Fruit fly (Drosophila melanogaster) whole organism, embryonic: ENCODE measurements around the gene ssp.

Experiments
- Abd-B ChIP-seq: fragments of 200-800 bp; sonication (Bioruptor generic); optimal IDR thresholded peaks from 2 replicates; lab custom pipeline; 2018; ENCODE audit warnings: missing biosample characterization, mild to moderate bottlenecking, missing genetic modification characterization, moderate library complexity
- CG10267 ChIP-seq: fragments of 200-800 bp; sonication (Bioruptor generic); optimal IDR thresholded peaks from 2 replicates; lab custom pipeline; 2018; ENCODE audit warnings: missing biosample characterization, mild to moderate bottlenecking, missing genetic modification characterization, moderate library complexity
- CG10543 ChIP-seq: fragments of 200-800 bp; sonication (Bioruptor generic); optimal IDR thresholded peaks from 3 replicates; lab custom pipeline; 2017; ENCODE audit warnings: missing biosample characterization, mild to moderate bottlenecking, missing genetic modification characterization, moderate library complexity
- CG11247 ChIP-seq: fragments of 200-800 bp; sonication (Bioruptor generic); IDR thresholded peaks from 2 replicates; pipeline ENCODE4 v1.3.6; 2022; ENCODE audit warnings: missing biosample characterization, missing genetic modification characterization
- CG11398 ChIP-seq: fragments of 200-800 bp; sonication (Bioruptor generic); optimal IDR thresholded peaks from 2 replicates; lab custom pipeline; 2016; ENCODE audit warnings: missing biosample characterization, missing genetic modification characterization
- CG11504 ChIP-seq: fragments of 200-800 bp; sonication (Bioruptor generic); optimal IDR thresholded peaks from 3 replicates; lab custom pipeline; 2019; ENCODE audit warnings: missing biosample characterization, mild to moderate bottlenecking, missing genetic modification characterization, moderate library complexity
- CG11723 ChIP-seq: fragments of 200-800 bp; sonication (Bioruptor generic); optimal IDR thresholded peaks from 2 replicates; lab custom pipeline; 2017; ENCODE audit warnings: missing biosample characterization, mild to moderate bottlenecking, missing genetic modification characterization
- CG12104 ChIP-seq: fragments of 200-800 bp; sonication (Bioruptor generic); optimal IDR thresholded peaks from 3 replicates; lab custom pipeline; 2016; ENCODE audit warnings: missing biosample characterization, missing genetic modification characterization
- CG14050 ChIP-seq: fragments of 200-800 bp; sonication (Bioruptor generic); IDR thresholded peaks from 3 replicates; pipeline ENCODE4 v1.3.6; 2022; ENCODE audit warnings: missing biosample characterization, missing genetic modification characterization
- CG15696 ChIP-seq: fragments of 200-800 bp; sonication (Bioruptor generic); optimal IDR thresholded peaks from 2 replicates; lab custom pipeline; 2019; ENCODE audit warnings: missing biosample characterization, mild to moderate bottlenecking, missing genetic modification characterization, moderate library complexity
- CG18764 ChIP-seq: fragments of 200-800 bp; sonication (Bioruptor generic); optimal IDR thresholded peaks from 3 replicates; lab custom pipeline; 2016; ENCODE audit warnings: missing biosample characterization, missing genetic modification characterization
- CG2889 ChIP-seq: fragments of 200-800 bp; sonication (Bioruptor generic); IDR thresholded peaks from 3 replicates; pipeline ENCODE4 v1.3.6; 2022; ENCODE audit warnings: missing biosample characterization, missing genetic modification characterization
- CG6272 ChIP-seq: fragments of 200-800 bp; sonication (Bioruptor generic); IDR thresholded peaks from 2 replicates; pipeline ENCODE4 v1.3.6; 2022; ENCODE audit warnings: missing biosample characterization, missing genetic modification characterization
- CG6654 ChIP-seq: fragments of 200-800 bp; sonication (Bioruptor generic); optimal IDR thresholded peaks from 2 replicates; lab custom pipeline; 2017; ENCODE audit warnings: missing biosample characterization, mild to moderate bottlenecking, missing genetic modification characterization
- CG6813 ChIP-seq: fragments of 200-800 bp; sonication (Bioruptor generic); optimal IDR thresholded peaks from 2 replicates; lab custom pipeline; 2017; ENCODE audit warnings: missing biosample characterization, missing genetic modification characterization, mild to moderate bottlenecking, moderate library complexity, missing genetic modification reagents
- CG7271 ChIP-seq: fragments of 200-800 bp; sonication (Bioruptor generic); optimal IDR thresholded peaks from 2 replicates; lab custom pipeline; 2018; ENCODE audit warnings: missing biosample characterization, mild to moderate bottlenecking, missing genetic modification characterization, moderate library complexity
- CG7357 ChIP-seq: fragments of 200-800 bp; sonication (Bioruptor generic); IDR thresholded peaks from 3 replicates; pipeline ENCODE4 v1.3.6; 2022; ENCODE audit warnings: missing biosample characterization, missing genetic modification characterization
- CG7987 ChIP-seq: fragments of 200-800 bp; sonication (Bioruptor generic); optimal IDR thresholded peaks from 2 replicates; lab custom pipeline; 2018; ENCODE audit warnings: missing biosample characterization, mild to moderate bottlenecking, missing genetic modification characterization, moderate library complexity
- CG8924 ChIP-seq: fragments of 200-800 bp; optimal IDR thresholded peaks from 3 replicates; lab custom pipeline; 2019; ENCODE audit warnings: missing biosample characterization, mild to moderate bottlenecking, missing genetic modification characterization, moderate library complexity
- CG8944 ChIP-seq: fragments of 200-800 bp; sonication (Bioruptor generic); optimal IDR thresholded peaks from 3 replicates; lab custom pipeline; 2016; ENCODE audit warnings: missing biosample characterization, missing genetic modification characterization
- CTCF ChIP-seq: fragments of 200-800 bp; sonication (Bioruptor generic); optimal IDR thresholded peaks from 2 replicates; lab custom pipeline; 2017; ENCODE audit warnings: missing biosample characterization, mild to moderate bottlenecking, missing genetic modification characterization, moderate library complexity
- Chrac-16 ChIP-seq: fragments of 200-800 bp; sonication (Bioruptor generic); optimal IDR thresholded peaks from 3 replicates; lab custom pipeline; 2016; ENCODE audit warnings: missing biosample characterization, missing genetic modification characterization
- Ets65A ChIP-seq: fragments of 200-800 bp; sonication (Bioruptor generic); peaks from one replicate; lab custom pipeline; 2016; ENCODE audit warnings: missing biosample characterization, missing genetic modification characterization
- Jarid2 ChIP-seq: fragments of 200-800 bp; sonication (Bioruptor generic); optimal IDR thresholded peaks from 3 replicates; lab custom pipeline; 2017; ENCODE audit warnings: mild to moderate bottlenecking, missing biosample characterization, missing genetic modification reagents, missing genetic modification characterization
- Opbp ChIP-seq: fragments of 200-800 bp; sonication (Bioruptor generic); IDR thresholded peaks from 3 replicates; pipeline ENCODE4 v1.3.6; 2022; ENCODE audit warnings: missing biosample characterization, missing genetic modification characterization; ENCODE audit not compliant: partially characterized antibody
- Poxn ChIP-seq: fragments of 200-800 bp; sonication (Bioruptor generic); IDR thresholded peaks from 2 replicates; pipeline ENCODE4 v1.3.6; 2022; ENCODE audit warnings: missing biosample characterization, missing genetic modification characterization
- Trl ChIP-seq, 3 experiments: fragments of >200 bp in 2 of 3; fragments of 200-800 bp in 1 of 3; sonication (Bioruptor generic) in 1 of 3; optimal IDR thresholded peaks; 2 replicates in 1 of 3; 3 replicates in 2 of 3; lab custom pipeline; 2016 to 2017; ENCODE audit warnings: missing biosample characterization in 1 of 3, missing genetic modification characterization in 1 of 3
- YL-1 ChIP-seq: fragments of 200-800 bp; sonication (Bioruptor generic); optimal IDR thresholded peaks from 3 replicates; lab custom pipeline; 2017; ENCODE audit warnings: missing biosample characterization, mild to moderate bottlenecking, missing genetic modification characterization
- chinmo ChIP-seq: fragments of 200-800 bp; sonication (Bioruptor generic); IDR thresholded peaks from 4 replicates; pipeline ENCODE4 v1.3.6; 2022; ENCODE audit warnings: missing biosample characterization, missing genetic modification characterization; ENCODE audit not compliant: partially characterized antibody
- gcm ChIP-seq: fragments of 200-800 bp; sonication (Bioruptor generic); optimal IDR thresholded peaks from 2 replicates; lab custom pipeline; 2019; ENCODE audit warnings: missing biosample characterization, mild to moderate bottlenecking, missing genetic modification characterization, moderate library complexity
- gcm2 ChIP-seq: fragments of 200-800 bp; sonication (Bioruptor generic); optimal IDR thresholded peaks from 2 replicates; lab custom pipeline; 2016; ENCODE audit warnings: missing biosample characterization, missing genetic modification characterization
- hbn ChIP-seq: fragments of 200-800 bp; sonication (Bioruptor generic); IDR thresholded peaks from 2 replicates; pipeline ENCODE4 v1.3.6; 2022; ENCODE audit warnings: missing biosample characterization, missing genetic modification characterization; ENCODE audit not compliant: partially characterized antibody
- kay ChIP-seq: fragments of 200-800 bp; sonication (Bioruptor generic); optimal IDR thresholded peaks from 2 replicates; lab custom pipeline; 2016; ENCODE audit warnings: missing biosample characterization, missing genetic modification characterization
- mirr ChIP-seq: fragments of 200-800 bp; sonication (Bioruptor generic); optimal IDR thresholded peaks from 3 replicates; lab custom pipeline; 2018; ENCODE audit warnings: missing biosample characterization, mild to moderate bottlenecking, missing genetic modification characterization
- nom ChIP-seq: fragments of 200-800 bp; sonication (Bioruptor generic); optimal IDR thresholded peaks from 2 replicates; lab custom pipeline; 2017; ENCODE audit warnings: missing biosample characterization, missing genetic modification characterization, mild to moderate bottlenecking, moderate library complexity, missing genetic modification reagents
- pan ChIP-seq, 4 experiments: fragments of >200 bp in 3 of 4; fragments of 200-800 bp in 1 of 4; sonication (Bioruptor generic) in 1 of 4; optimal IDR thresholded peaks in 3 of 4; IDR thresholded peaks in 1 of 4; 2 replicates each; pipeline versions ENCODE4 v1.3.6 to Lab custom; 2017 to 2022; ENCODE audit warnings: missing biosample characterization in 2 of 4, missing genetic modification characterization in 2 of 4, mixed read lengths in 1 of 4
- pho ChIP-seq: fragments of 200-800 bp; sonication (Bioruptor generic); optimal IDR thresholded peaks from 2 replicates; lab custom pipeline; 2016; ENCODE audit warnings: missing biosample characterization, missing genetic modification characterization
- phol ChIP-seq: fragments of 200-800 bp; sonication (Bioruptor generic); optimal IDR thresholded peaks from 3 replicates; lab custom pipeline; 2018; ENCODE audit warnings: missing biosample characterization, mild to moderate bottlenecking, missing genetic modification characterization, moderate library complexity
- sim ChIP-seq: fragments of 200-800 bp; sonication (Bioruptor generic); IDR thresholded peaks from 2 replicates; pipeline ENCODE4 v1.3.6; 2022; ENCODE audit warnings: missing biosample characterization, missing genetic modification characterization
- slou ChIP-seq: fragments of 200-800 bp; sonication (Bioruptor generic); optimal IDR thresholded peaks from 3 replicates; lab custom pipeline; 2016; ENCODE audit warnings: missing biosample characterization, missing genetic modification characterization
- so ChIP-seq: fragments of 200-800 bp; sonication (Bioruptor generic); IDR thresholded peaks from 3 replicates; pipeline ENCODE4 v1.3.6; 2022; ENCODE audit warnings: missing biosample characterization, missing genetic modification characterization
- sob ChIP-seq: fragments of 200-800 bp; sonication (Bioruptor generic); IDR thresholded peaks from 2 replicates; pipeline ENCODE4 v1.3.6; 2022; ENCODE audit warnings: missing biosample characterization, missing genetic modification characterization
- ssp ChIP-seq: fragments of 200-800 bp; sonication (Bioruptor generic); IDR thresholded peaks from 2 replicates; pipeline ENCODE4 v1.3.6; 2022; ENCODE audit warnings: missing biosample characterization, missing genetic modification characterization
- tap ChIP-seq: fragments of 200-800 bp; optimal IDR thresholded peaks from 3 replicates; lab custom pipeline; 2019; ENCODE audit warnings: missing biosample characterization, mild to moderate bottlenecking, missing genetic modification characterization, moderate library complexity
- unpg ChIP-seq: fragments of 200-800 bp; sonication (Bioruptor generic); optimal IDR thresholded peaks from 3 replicates; lab custom pipeline; 2018; ENCODE audit warnings: missing biosample characterization, mild to moderate bottlenecking, missing genetic modification characterization, moderate library complexity
- zfh2 ChIP-seq: fragments of 200-800 bp; sonication (Bioruptor generic); optimal IDR thresholded peaks from 2 replicates; lab custom pipeline; 2016; ENCODE audit warnings: missing biosample characterization, missing genetic modification characterization

Gene ssp

DNA sequence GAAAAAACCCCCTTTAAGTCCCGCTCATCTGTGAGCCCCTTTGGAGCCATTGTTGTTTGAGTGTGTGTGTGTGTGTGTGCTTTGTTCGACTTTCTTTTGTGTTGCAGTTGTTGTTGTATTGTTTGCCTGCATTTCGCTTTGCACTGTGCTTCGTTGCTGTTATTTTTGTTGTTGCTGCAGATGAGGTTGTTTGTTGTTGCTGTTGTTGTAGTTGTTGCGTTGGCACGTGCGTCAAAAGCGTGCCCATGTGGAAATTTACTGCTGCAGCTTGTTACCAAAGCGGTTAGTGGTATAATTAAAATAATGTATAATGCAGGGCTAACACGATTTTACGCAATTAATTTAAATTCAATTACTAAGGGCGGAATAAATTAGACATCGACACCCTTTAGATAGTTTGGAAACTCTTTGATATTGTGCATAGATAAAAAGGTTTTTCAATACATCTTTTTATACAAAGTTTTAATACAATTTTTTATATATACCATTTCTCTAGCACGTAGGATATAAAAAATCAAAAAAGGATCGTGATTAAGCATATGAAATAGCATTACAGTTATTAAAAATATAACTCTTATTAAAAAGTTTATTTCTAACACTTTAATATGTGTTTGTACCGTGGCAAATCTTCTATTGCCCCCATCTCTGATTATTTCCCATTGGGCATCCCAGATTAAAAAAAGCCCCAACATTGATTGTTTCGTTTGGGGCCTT, 27.7 kb upstream of the ssp start (continued):
- TF ChIP-seq tap (tag; lab: Kevin White, UChicago), result no peak
- no peak for TF ChIP-seq so
- TF ChIP-seq CG14050 (GFP tag; lab: Robert Waterston, UW), result no peak
- TF ChIP-seq nom (GFP tag; lab: Kevin White, UChicago), result peak; percentile 39
- peak; percentile 53 for TF ChIP-seq CG11504 (tag; lab: Kevin White, UChicago)
- peak; percentile 15 for TF ChIP-seq CG8924
- TF ChIP-seq hbn (GFP tag; lab: Robert Waterston, UW), result no peak
- TF ChIP-seq chinmo (GFP tag; lab: Robert Waterston, UW), result peak; percentile 63; the same call in 2 of the 4 replicates
- TF ChIP-seq YL-1 (GFP tag; lab: Kevin White, UChicago), result no peak
- no peak for TF ChIP-seq Jarid2 (GFP tag; lab: Kevin White, UChicago)
- TF ChIP-seq CG11247 (GFP tag; lab: Robert Waterston, UW), result no peak

DNA sequence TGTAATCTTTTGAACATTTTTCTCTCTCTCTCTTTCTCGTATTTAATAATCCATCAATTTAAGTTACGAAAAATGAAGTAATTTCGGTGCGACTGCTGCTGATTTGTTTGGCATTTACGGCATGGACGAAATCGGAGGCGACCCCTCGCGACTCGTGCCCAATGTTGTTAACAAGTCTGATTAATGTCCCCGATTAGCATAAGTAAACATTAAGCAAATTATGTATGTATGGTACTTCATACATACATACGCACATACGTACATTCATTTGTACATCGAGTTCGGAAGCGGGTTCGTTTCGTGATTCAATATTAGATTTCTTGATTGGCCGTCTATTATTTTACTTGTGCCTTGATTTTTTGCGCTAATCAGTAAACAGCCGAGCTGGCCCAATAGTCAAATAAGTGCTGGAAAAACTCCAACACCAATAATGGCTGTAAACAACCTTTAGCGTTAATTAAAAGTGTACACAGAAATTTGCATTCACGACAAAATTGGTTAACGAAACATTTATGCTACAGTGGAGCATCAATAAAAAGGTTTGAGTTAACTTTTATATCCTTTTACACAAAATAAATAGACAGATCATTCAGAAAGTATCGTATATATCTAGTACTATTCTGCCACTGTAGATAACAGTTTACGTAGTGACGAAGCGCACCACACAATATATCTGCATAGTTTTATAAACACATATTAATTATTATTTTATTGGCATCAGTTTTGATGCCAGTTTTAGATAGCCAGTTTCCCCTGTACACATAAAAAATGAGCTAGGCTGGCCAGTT, 27.0 kb upstream of the ssp start:
- peak; percentile 25; the same call in 1 of the 2 replicates for TF ChIP-seq CG6272
- TF ChIP-seq slou (GFP tag; lab: Kevin White, UChicago), result peak; percentile 34
- 0 out of 3 replicates have a peak, but pooled peaks have one; percentile 48 for TF ChIP-seq CG2889 (GFP tag; lab: Robert Waterston, UW)
- TF ChIP-seq unpg (GFP tag; lab: Kevin White, UChicago), result peak; percentile 56
- peak; percentile 38 for TF ChIP-seq gcm2 (GFP tag; lab: Kevin White, UChicago)
- peak; percentile 24 for TF ChIP-seq CG10267 (tag; lab: Kevin White, UChicago)
- TF ChIP-seq mirr (GFP tag; lab: Kevin White, UChicago), result peak; percentile 74
- no peak for TF ChIP-seq sim
- TF ChIP-seq kay, result peak; percentile 44
- no peak for TF ChIP-seq gcm (GFP tag; lab: Kevin White, UChicago)
- TF ChIP-seq phol, result peak; percentile 53
- TF ChIP-seq Poxn (GFP tag; lab: Robert Waterston, UW), result no peak; the same call in 1 of the 2 replicates
- TF ChIP-seq CG12104 (GFP tag; lab: Kevin White, UChicago), result peak; percentile 9
- peak; percentile 49 for TF ChIP-seq CG7987 (GFP tag; lab: Kevin White, UChicago)
- peak; percentile 37 for TF ChIP-seq zfh2
- no peak for TF ChIP-seq Trl (optimal IDR thresholded peaks at IDR 0.05; lab: Kevin White, UChicago)
- peak; percentile 45 for TF ChIP-seq Trl (GFP tag; optimal IDR thresholded peaks at IDR 0.05; lab: Kevin White, UChicago)
- TF ChIP-seq pan (optimal IDR thresholded peaks at IDR 0.05; lab: Kevin White, UChicago), result no peak
- TF ChIP-seq pan (GFP tag; optimal IDR thresholded peaks at IDR 0.05 in 1 of 2, IDR thresholded peaks at IDR 0.05 in 1 of 2), result peak in 1 of 2 experiments; percentile 68
- peak; percentile 10 for TF ChIP-seq CG15696 (tag; lab: Kevin White, UChicago)
- TF ChIP-seq CG10543 (GFP tag; lab: Kevin White, UChicago), result peak; percentile 70
- peak; percentile 37 for TF ChIP-seq CG18764 (GFP tag; lab: Kevin White, UChicago)
- TF ChIP-seq CG11398 (GFP tag; lab: Kevin White, UChicago), result peak; percentile 15
- TF ChIP-seq CG8944 (GFP tag; lab: Kevin White, UChicago), result no peak
- no peak; the same call in 2 of the 3 replicates for TF ChIP-seq CG7357 (GFP tag; lab: Robert Waterston, UW)
- TF ChIP-seq ssp, result no peak
- no peak for TF ChIP-seq CG6654 (GFP tag; lab: Kevin White, UChicago)
- peak; percentile 18 for TF ChIP-seq pho (GFP tag; lab: Kevin White, UChicago)
- TF ChIP-seq CG7271 (tag; lab: Kevin White, UChicago), result no peak
- peak; percentile 11 for TF ChIP-seq Chrac-16 (GFP tag; lab: Kevin White, UChicago)
- TF ChIP-seq CTCF (GFP tag; lab: Kevin White, UChicago), result peak; percentile 22
- TF ChIP-seq Opbp (GFP tag; lab: Robert Waterston, UW), result no peak
- TF ChIP-seq sob (GFP tag; lab: Robert Waterston, UW), result peak; percentile 69; the same call in 1 of the 2 replicates
- peak; percentile 77 for TF ChIP-seq Ets65A (GFP tag; lab: Kevin White, UChicago)
- peak; percentile 20 for TF ChIP-seq CG11723 (GFP tag; lab: Kevin White, UChicago)
- TF ChIP-seq Abd-B (GFP tag; lab: Kevin White, UChicago), result peak; percentile 62
- peak; percentile 38 for TF ChIP-seq CG6813
